Fruit fly (Drosophila melanogaster): ENCODE results near the gene Fie.

DNA sequence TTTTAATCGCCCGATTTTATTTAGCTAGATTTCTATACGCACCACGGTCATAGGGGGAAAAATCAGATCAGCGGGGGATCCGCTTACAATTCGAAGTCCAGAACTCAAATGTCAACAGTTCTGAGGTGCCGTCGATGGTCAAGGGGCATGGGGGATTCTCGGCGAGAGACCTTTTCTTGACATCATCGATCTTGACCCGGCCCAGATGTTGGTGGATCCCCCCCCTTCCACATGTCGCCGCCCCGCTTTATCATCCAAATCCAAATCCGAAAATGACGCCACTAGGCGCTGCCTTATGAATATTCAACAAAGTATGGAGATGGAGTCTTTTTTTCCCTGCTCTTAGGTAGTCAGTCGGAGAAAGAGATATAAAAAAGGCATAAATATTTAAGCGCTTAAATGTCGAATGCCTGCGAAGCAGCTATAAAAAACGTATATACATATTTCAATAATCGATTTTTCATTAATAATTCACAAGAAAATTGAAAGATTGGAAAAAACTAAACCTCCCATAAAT lies 44.5 kb upstream of the Fie start:
- TF ChIP-seq psq (optimal IDR thresholded peaks at IDR 0.05) (no peak), Dll (optimal IDR thresholded peaks at IDR 0.05) (no peak), CG8478 (optimal IDR thresholded peaks at IDR 0.05) (no peak), pan (optimal IDR thresholded peaks at IDR 0.05) (no peak), usp (GFP tag; optimal IDR thresholded peaks at IDR 0.05) (no peak)

All from whole organism.